Fruit fly (Drosophila melanogaster): ENCODE data around the gene SNF4Agamma.

The SNF4Agamma gene

DNA sequence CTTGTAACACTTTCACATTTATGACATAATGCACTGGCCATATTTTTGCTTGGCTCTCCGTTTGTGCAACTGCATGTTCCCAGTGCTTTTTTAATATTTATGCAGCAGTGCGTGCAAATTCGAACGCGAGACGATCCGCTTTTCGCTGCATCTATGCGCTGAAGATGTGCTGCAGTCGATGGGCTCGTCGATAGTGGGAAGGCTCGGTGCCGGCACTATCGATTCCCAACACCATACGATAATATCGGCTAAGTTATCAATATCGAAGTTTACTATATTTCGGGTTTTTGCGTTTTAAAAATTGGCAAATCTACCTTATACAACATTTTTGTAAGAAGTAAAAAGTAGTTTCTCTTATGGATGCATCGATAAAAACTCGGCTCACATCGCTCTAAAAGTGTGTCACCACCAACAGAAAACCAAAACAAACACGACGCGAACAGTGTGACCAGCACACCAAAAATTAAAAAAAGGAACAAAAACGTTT lies 42.9 kb upstream of the SNF4Agamma start, which contains the start of gene RhoGAP93B (continued):
- TF ChIP-seq CkIIα-i1 (GFP tag; IDR thresholded peaks at IDR 0.05) (peak; percentile 55; the same call in 1 of the 2 replicates), CG12659 (GFP tag; optimal IDR thresholded peaks at IDR 0.05) (peak; percentile 92), CG14441 (GFP tag; IDR thresholded peaks at IDR 0.05) (peak; percentile 92), CG13296 (GFP tag; optimal IDR thresholded peaks at IDR 0.05) (peak; percentile 64), MBD-R2 (GFP tag; IDR thresholded peaks at IDR 0.05) (peak; percentile 96), CG2712 (tag; optimal IDR thresholded peaks at IDR 0.05) (peak; percentile 87), run (tag; optimal IDR thresholded peaks at IDR 0.05) (peak; percentile 40), CG18599 (GFP tag; optimal IDR thresholded peaks at IDR 0.05) (peak; percentile 89), HLHmδ (GFP tag; optimal IDR thresholded peaks at IDR 0.05) (peak; percentile 57), Ets97D (GFP tag; optimal IDR thresholded peaks at IDR 0.05) (peak; percentile 92), sc (optimal IDR thresholded peaks at IDR 0.05) (no peak), sc (GFP tag; optimal IDR thresholded peaks at IDR 0.05) (peak; percentile 28), Awh (GFP tag; IDR thresholded peaks at IDR 0.05) (peak; percentile 89), Scr (GFP tag; IDR thresholded peaks at IDR 0.05; ENCODE audit: partially characterized antibody) (peak; percentile 100), CG9437 (GFP tag; optimal IDR thresholded peaks at IDR 0.05) (peak; percentile 37), oc (tag; optimal IDR thresholded peaks at IDR 0.05) (no peak), CG4854 (GFP tag; optimal IDR thresholded peaks at IDR 0.05) (peak; percentile 72), stwl (tag; optimal IDR thresholded peaks at IDR 0.05) (peak; percentile 87), da (GFP tag; optimal IDR thresholded peaks at IDR 0.05) (peak; percentile 74), pum (GFP tag; optimal IDR thresholded peaks at IDR 0.05) (peak; percentile 84), CTCF (GFP tag; optimal IDR thresholded peaks at IDR 0.05) (peak; percentile 44), kah (GFP tag; optimal IDR thresholded peaks at IDR 0.05) (peak; percentile 12), CG10565 (GFP tag; optimal IDR thresholded peaks at IDR 0.05) (no peak), row (GFP tag; IDR thresholded peaks at IDR 0.05) (peak; percentile 96), Adf1 (GFP tag; IDR thresholded peaks at IDR 0.05) (peak; percentile 73), CG12236 (GFP tag; optimal IDR thresholded peaks at IDR 0.05) (peak; percentile 57), CG7963 (GFP tag; IDR thresholded peaks at IDR 0.05; ENCODE audit: partially characterized antibody) (peak; percentile 99), Antp (GFP tag; optimal IDR thresholded peaks at IDR 0.05) (peak; percentile 81), tgo (GFP tag; IDR thresholded peaks at IDR 0.05) (peak; percentile 80), MTF-1 (GFP tag; optimal IDR thresholded peaks at IDR 0.05; ENCODE audit: borderline replicate concordance) (peak; percentile 64), nom (GFP tag; optimal IDR thresholded peaks at IDR 0.05) (peak; percentile 55), wdn (GFP tag; IDR thresholded peaks at IDR 0.05) (peak; percentile 61), Ada2b (GFP tag; IDR thresholded peaks at IDR 0.05) (peak; percentile 90), dati (GFP tag; IDR thresholded peaks at IDR 0.05) (peak; percentile 52; the same call in 1 of the 2 replicates), CG10431 (GFP tag; optimal IDR thresholded peaks at IDR 0.05) (no peak), Hmx (GFP tag; optimal IDR thresholded peaks at IDR 0.05) (no peak), kni (GFP tag; optimal IDR thresholded peaks at IDR 0.05) (peak; percentile 72), dpn (GFP tag; optimal IDR thresholded peaks at IDR 0.05) (peak; percentile 86), abd-A (tag; optimal IDR thresholded peaks at IDR 0.05) (no peak), wek (GFP tag; optimal IDR thresholded peaks at IDR 0.05) (peak; percentile 25), CG10543 (GFP tag; optimal IDR thresholded peaks at IDR 0.05) (peak; percentile 85), CG34224 (GFP tag; IDR thresholded peaks at IDR 0.05; ENCODE audit: partially characterized antibody) (peak; percentile 100), cg (GFP tag; optimal IDR thresholded peaks at IDR 0.05) (peak; percentile 24), CG6254 (GFP tag; optimal IDR thresholded peaks at IDR 0.05) (peak; percentile 74), mam (GFP tag; optimal IDR thresholded peaks at IDR 0.05) (peak; percentile 91), CG13624 (GFP tag; optimal IDR thresholded peaks at IDR 0.05) (peak; percentile 93), CG32772 (GFP tag; IDR thresholded peaks at IDR 0.05) (peak; percentile 86), Chrac-16 (GFP tag; optimal IDR thresholded peaks at IDR 0.05) (peak; percentile 73), her (GFP tag; optimal IDR thresholded peaks at IDR 0.05) (peak; percentile 69)
